Fruit fly (Drosophila melanogaster) whole organism, embryonic: ENCODE results near the gene Hsp67Ba.

ENCODE experiments used
- Adf1 ChIP-seq: fragments of 200-800 bp; sonication (Bioruptor generic); IDR thresholded peaks from 2 replicates; pipeline ENCODE4 v1.3.6; 2022; ENCODE audit warnings: missing biosample characterization, missing genetic modification characterization
- B-H1 ChIP-seq: fragments of 200-800 bp; sonication (Bioruptor generic); IDR thresholded peaks from 3 replicates; pipeline ENCODE4 v1.3.6; 2022; ENCODE audit warnings: missing biosample characterization, missing genetic modification characterization
- Bgb ChIP-seq: fragments of 200-800 bp; sonication (Bioruptor generic); IDR thresholded peaks from 2 replicates; pipeline ENCODE4 v1.3.6; 2022; ENCODE audit warnings: missing biosample characterization, missing genetic modification characterization; ENCODE audit not compliant: partially characterized antibody
- CG10654 ChIP-seq: fragments of 200-800 bp; sonication (Bioruptor generic); optimal IDR thresholded peaks from 2 replicates; lab custom pipeline; 2016; ENCODE audit warnings: missing biosample characterization, missing genetic modification characterization
- CG12219 ChIP-seq: fragments of 200-800 bp; sonication (Bioruptor generic); optimal IDR thresholded peaks from 3 replicates; lab custom pipeline; 2018; ENCODE audit warnings: missing biosample characterization, mild to moderate bottlenecking, missing genetic modification characterization
- CG12391 ChIP-seq: fragments of 200-800 bp; sonication (Bioruptor generic); optimal IDR thresholded peaks from 3 replicates; lab custom pipeline; 2018; ENCODE audit warnings: missing biosample characterization, mild to moderate bottlenecking, missing genetic modification characterization, moderate library complexity
- CG13296 ChIP-seq: fragments of 200-800 bp; sonication (Bioruptor generic); optimal IDR thresholded peaks from 3 replicates; lab custom pipeline; 2018; ENCODE audit warnings: missing biosample characterization, mild to moderate bottlenecking, missing genetic modification characterization
- CG14667 ChIP-seq: fragments of 200-800 bp; sonication (Bioruptor generic); IDR thresholded peaks from 2 replicates; pipeline ENCODE4 v1.3.6; 2022; ENCODE audit warnings: missing biosample characterization, missing genetic modification characterization
- CG15601 ChIP-seq: fragments of 200-800 bp; sonication (Bioruptor generic); optimal IDR thresholded peaks from 3 replicates; lab custom pipeline; 2019; ENCODE audit warnings: missing biosample characterization, mild to moderate bottlenecking, missing genetic modification characterization, moderate library complexity
- CG2120 ChIP-seq: fragments of 200-800 bp; sonication (Bioruptor generic); optimal IDR thresholded peaks from 3 replicates; lab custom pipeline; 2016; ENCODE audit warnings: missing biosample characterization, missing genetic modification characterization
- CG3407 ChIP-seq: fragments of 200-800 bp; sonication (Bioruptor generic); optimal IDR thresholded peaks from 2 replicates; lab custom pipeline; 2018; ENCODE audit warnings: missing biosample characterization, mild to moderate bottlenecking, missing genetic modification characterization
- CG34376 ChIP-seq: fragments of 200-800 bp; sonication (Bioruptor generic); optimal IDR thresholded peaks from 2 replicates; lab custom pipeline; 2018; ENCODE audit warnings: missing biosample characterization, mild to moderate bottlenecking, missing genetic modification characterization
- CG3838 ChIP-seq: fragments of 200-800 bp; sonication (Bioruptor generic); optimal IDR thresholded peaks from 3 replicates; lab custom pipeline; 2016; ENCODE audit warnings: missing biosample characterization, missing genetic modification characterization
- CG42726 ChIP-seq: fragments of 200-800 bp; sonication (Bioruptor generic); IDR thresholded peaks from 2 replicates; pipeline ENCODE4 v1.3.6; 2022; ENCODE audit warnings: missing biosample characterization, missing genetic modification characterization; ENCODE audit not compliant: partially characterized antibody
- CG5953 ChIP-seq: fragments of 200-800 bp; sonication (Bioruptor generic); IDR thresholded peaks from 2 replicates; pipeline ENCODE4 v1.3.6; 2022; ENCODE audit warnings: missing biosample characterization, missing genetic modification characterization
- CG6854 ChIP-seq: fragments of 200-800 bp; sonication (Bioruptor generic); optimal IDR thresholded peaks from 3 replicates; lab custom pipeline; 2017; ENCODE audit warnings: missing biosample characterization, mild to moderate bottlenecking, missing genetic modification characterization
- CG8388 ChIP-seq: fragments of 200-800 bp; sonication (Bioruptor generic); optimal IDR thresholded peaks from 2 replicates; lab custom pipeline; 2019; ENCODE audit warnings: missing biosample characterization, mild to moderate bottlenecking, missing genetic modification characterization, moderate library complexity
- CkIIα-i1 ChIP-seq: fragments of 200-800 bp; sonication (Bioruptor generic); IDR thresholded peaks from 2 replicates; pipeline ENCODE4 v1.3.6; 2022; ENCODE audit warnings: missing biosample characterization, missing genetic modification characterization
- Elba2 ChIP-seq: fragments of 200-800 bp; sonication (Bioruptor generic); optimal IDR thresholded peaks from 3 replicates; lab custom pipeline; 2016; ENCODE audit warnings: missing biosample characterization, missing genetic modification characterization
- GATAe ChIP-seq: fragments of 200-800 bp; sonication (Bioruptor generic); conservative IDR thresholded peaks from 2 replicates; pipeline ENCODE4 v1.3.6; 2022; ENCODE audit warnings: missing biosample characterization, missing genetic modification characterization
- HLHmδ ChIP-seq: fragments of 200-800 bp; sonication (Bioruptor generic); optimal IDR thresholded peaks from 2 replicates; lab custom pipeline; 2018; ENCODE audit warnings: missing biosample characterization, mild to moderate bottlenecking, missing genetic modification characterization, moderate library complexity
- Opbp ChIP-seq: fragments of 200-800 bp; sonication (Bioruptor generic); IDR thresholded peaks from 3 replicates; pipeline ENCODE4 v1.3.6; 2022; ENCODE audit warnings: missing biosample characterization, missing genetic modification characterization; ENCODE audit not compliant: partially characterized antibody
- Sin3A ChIP-seq: fragments of >200 bp; optimal IDR thresholded peaks from 2 replicates; lab custom pipeline; 2018
- Sox100B ChIP-seq: fragments of 200-800 bp; sonication (Bioruptor generic); optimal IDR thresholded peaks from 3 replicates; lab custom pipeline; 2018; ENCODE audit warnings: missing biosample characterization, mild to moderate bottlenecking, missing genetic modification characterization
- Sry-δ ChIP-seq: fragments of 200-800 bp; sonication (Bioruptor generic); optimal IDR thresholded peaks from 2 replicates; lab custom pipeline; 2016; ENCODE audit warnings: missing biosample characterization, missing genetic modification characterization
- Trl ChIP-seq, 3 experiments: fragments of >200 bp in 2 of 3; fragments of 200-800 bp in 1 of 3; sonication (Bioruptor generic) in 1 of 3; optimal IDR thresholded peaks; 2 replicates in 1 of 3; 3 replicates in 2 of 3; lab custom pipeline; 2016 to 2017; ENCODE audit warnings: missing biosample characterization in 1 of 3, missing genetic modification characterization in 1 of 3
- Xrp1 ChIP-seq: fragments of 200-800 bp; sonication (Bioruptor generic); IDR thresholded peaks from 2 replicates; pipeline ENCODE4 v1.3.6; 2022; ENCODE audit warnings: missing biosample characterization, missing genetic modification characterization
- al ChIP-seq: fragments of 200-800 bp; sonication (Bioruptor generic); IDR thresholded peaks from 2 replicates; pipeline ENCODE4 v1.3.6; 2022; ENCODE audit warnings: missing biosample characterization, missing genetic modification characterization
- aop ChIP-seq: fragments of 200-800 bp; sonication (Bioruptor generic); IDR thresholded peaks from 2 replicates; pipeline ENCODE4 v1.3.6; 2022; ENCODE audit warnings: missing biosample characterization, missing genetic modification characterization
- ato ChIP-seq: fragments of 200-800 bp; sonication (Bioruptor generic); IDR thresholded peaks from 2 replicates; pipeline ENCODE4 v1.3.6; 2022; ENCODE audit warnings: missing biosample characterization, missing genetic modification characterization; ENCODE audit not compliant: partially characterized antibody
- cwo ChIP-seq: fragments of 200-800 bp; sonication (Bioruptor generic); optimal IDR thresholded peaks from 3 replicates; lab custom pipeline; 2017; ENCODE audit warnings: missing biosample characterization, missing genetic modification characterization, mild to moderate bottlenecking, moderate library complexity, missing genetic modification reagents
- disco-r ChIP-seq: fragments of 200-800 bp; sonication (Bioruptor generic); optimal IDR thresholded peaks from 2 replicates; lab custom pipeline; 2016; ENCODE audit warnings: missing biosample characterization, missing genetic modification characterization
- dpn ChIP-seq, 2 experiments: fragments of 200-800 bp; sonication (Bioruptor generic); optimal IDR thresholded peaks; 3 replicates each; lab custom pipeline; 2016; ENCODE audit warnings: missing biosample characterization in 2 of 2, missing genetic modification characterization in 2 of 2
- en ChIP-seq: fragments of 200-800 bp; sonication (Bioruptor generic); optimal IDR thresholded peaks from 2 replicates; lab custom pipeline; 2016; ENCODE audit warnings: missing biosample characterization, missing genetic modification characterization
- gem ChIP-seq: fragments of 200-800 bp; sonication (Bioruptor generic); optimal IDR thresholded peaks from 2 replicates; lab custom pipeline; 2019; ENCODE audit warnings: missing biosample characterization, mild to moderate bottlenecking, missing genetic modification characterization, moderate library complexity
- gfzf ChIP-seq: fragments of 200-800 bp; sonication (Bioruptor generic); optimal IDR thresholded peaks from 2 replicates; lab custom pipeline; 2016; ENCODE audit warnings: missing biosample characterization, mild to moderate bottlenecking, missing genetic modification characterization, moderate library complexity
- gro ChIP-seq: fragments of 200-800 bp; sonication (Bioruptor generic); optimal IDR thresholded peaks from 2 replicates; lab custom pipeline; 2016; ENCODE audit warnings: missing biosample characterization, missing genetic modification characterization
- ind ChIP-seq: fragments of 200-800 bp; sonication (Bioruptor generic); optimal IDR thresholded peaks from 3 replicates; lab custom pipeline; 2016; ENCODE audit warnings: missing biosample characterization, missing genetic modification characterization
- klu ChIP-seq: fragments of 200-800 bp; sonication (Bioruptor generic); IDR thresholded peaks from 2 replicates; pipeline ENCODE4 v1.3.6; 2022; ENCODE audit warnings: missing biosample characterization, missing genetic modification characterization
- lilli ChIP-seq: fragments of 200-800 bp; sonication (Bioruptor generic); optimal IDR thresholded peaks from 3 replicates; lab custom pipeline; 2016; ENCODE audit warnings: missing biosample characterization, missing genetic modification characterization
- mirr ChIP-seq: fragments of 200-800 bp; sonication (Bioruptor generic); optimal IDR thresholded peaks from 3 replicates; lab custom pipeline; 2018; ENCODE audit warnings: missing biosample characterization, mild to moderate bottlenecking, missing genetic modification characterization
- run ChIP-seq: fragments of 200-800 bp; sonication (Bioruptor generic); optimal IDR thresholded peaks from 3 replicates; lab custom pipeline; 2018; ENCODE audit warnings: missing biosample characterization, mild to moderate bottlenecking, missing genetic modification characterization
- schlank ChIP-seq: fragments of 200-800 bp; sonication (Bioruptor generic); optimal IDR thresholded peaks from 2 replicates; lab custom pipeline; 2018; ENCODE audit warnings: missing biosample characterization, mild to moderate bottlenecking, missing genetic modification characterization
- scrt ChIP-seq: fragments of 200-800 bp; sonication (Bioruptor generic); optimal IDR thresholded peaks from 2 replicates; lab custom pipeline; 2018; ENCODE audit warnings: missing biosample characterization, mild to moderate bottlenecking, missing genetic modification characterization, moderate library complexity
- sob ChIP-seq: fragments of 200-800 bp; sonication (Bioruptor generic); IDR thresholded peaks from 2 replicates; pipeline ENCODE4 v1.3.6; 2022; ENCODE audit warnings: missing biosample characterization, missing genetic modification characterization
- sqz ChIP-seq: fragments of 200-800 bp; sonication (Bioruptor generic); optimal IDR thresholded peaks from 3 replicates; lab custom pipeline; 2018; ENCODE audit warnings: missing biosample characterization, mild to moderate bottlenecking, missing genetic modification characterization
- tap ChIP-seq: fragments of 200-800 bp; optimal IDR thresholded peaks from 3 replicates; lab custom pipeline; 2019; ENCODE audit warnings: missing biosample characterization, mild to moderate bottlenecking, missing genetic modification characterization, moderate library complexity
- unc-4 ChIP-seq: fragments of 200-800 bp; sonication (Bioruptor generic); IDR thresholded peaks from 2 replicates; pipeline ENCODE4 v1.3.6; 2022; ENCODE audit warnings: missing biosample characterization, missing genetic modification characterization; ENCODE audit not compliant: partially characterized antibody
- vfl ChIP-seq: fragments of 200-800 bp; sonication (Bioruptor generic); optimal IDR thresholded peaks from 2 replicates; lab custom pipeline; 2016; ENCODE audit warnings: missing biosample characterization, missing genetic modification characterization
- z ChIP-seq: fragments of 200-800 bp; sonication (Bioruptor generic); IDR thresholded peaks from 3 replicates; pipeline ENCODE4 v1.3.6; 2022; ENCODE audit warnings: missing biosample characterization, missing genetic modification characterization
- zen ChIP-seq: fragments of 200-800 bp; sonication (Bioruptor generic); optimal IDR thresholded peaks from 3 replicates; lab custom pipeline; 2018; ENCODE audit warnings: missing biosample characterization, mild to moderate bottlenecking, missing genetic modification characterization, moderate library complexity

The Hsp67Ba gene

dm6 chr3L:9424528-9424911 is 45.2 kb upstream of the Hsp67Ba start (continued):
- TF ChIP-seq HLHmδ (GFP tag; lab: Kevin White, UChicago) = no peak
- no peak for TF ChIP-seq lilli (GFP tag; lab: Kevin White, UChicago)
- TF ChIP-seq CG12219 (GFP tag; lab: Kevin White, UChicago) = no peak
- no peak; the same call in 2 of the 3 replicates for TF ChIP-seq B-H1 (GFP tag; lab: Robert Waterston, UW)
- no peak for TF ChIP-seq CG34376 (GFP tag; lab: Kevin White, UChicago)
- TF ChIP-seq gfzf (GFP tag; lab: Kevin White, UChicago) = no peak
- no peak for TF ChIP-seq Sin3A (lab: Kevin White, UChicago)
- no peak for TF ChIP-seq CG42726 (GFP tag; lab: Robert Waterston, UW)
- TF ChIP-seq gro = no peak
- no peak for TF ChIP-seq Opbp
- TF ChIP-seq CG2120 (GFP tag; lab: Kevin White, UChicago) = peak; percentile 46
- TF ChIP-seq dpn (GFP tag; optimal IDR thresholded peaks at IDR 0.05; lab: Kevin White, UChicago) = no peak
- no peak for TF ChIP-seq sqz
- no peak for TF ChIP-seq ato (GFP tag; lab: Robert Waterston, UW)
- TF ChIP-seq Xrp1 (GFP tag; lab: Robert Waterston, UW) = 0 out of 2 replicates have a peak, but pooled peaks have one; percentile 21
- TF ChIP-seq CG15601 (tag; lab: Kevin White, UChicago) = peak; percentile 39
- no peak for TF ChIP-seq Bgb (GFP tag; lab: Robert Waterston, UW)
- TF ChIP-seq CkIIα-i1 (GFP tag; lab: Robert Waterston, UW) = no peak
- TF ChIP-seq gem = peak; percentile 65
- peak; percentile 24 for TF ChIP-seq ind (GFP tag; lab: Kevin White, UChicago)
- no peak for TF ChIP-seq disco-r
- no peak for TF ChIP-seq sob
- TF ChIP-seq tap (tag; lab: Kevin White, UChicago) = peak; percentile 61
- TF ChIP-seq al (GFP tag; lab: Robert Waterston, UW) = no peak
- peak; percentile 18 for TF ChIP-seq CG6854 (GFP tag; lab: Kevin White, UChicago)
- TF ChIP-seq Elba2 (GFP tag; lab: Kevin White, UChicago) = no peak
- TF ChIP-seq cwo (GFP tag; lab: Kevin White, UChicago) = peak; percentile 15
- peak; percentile 42 for TF ChIP-seq CG13296 (GFP tag; lab: Kevin White, UChicago)
- TF ChIP-seq aop (GFP tag; lab: Robert Waterston, UW) = no peak
- no peak for TF ChIP-seq unc-4 (GFP tag; lab: Robert Waterston, UW)
- TF ChIP-seq zen (tag; lab: Kevin White, UChicago) = no peak
- TF ChIP-seq Sox100B (GFP tag; lab: Kevin White, UChicago) = peak; percentile 21
- no peak for TF ChIP-seq Adf1
- TF ChIP-seq run = no peak
- TF ChIP-seq CG3838 = no peak
- TF ChIP-seq CG8388 (GFP tag; lab: Kevin White, UChicago) = peak; percentile 52
- no peak for TF ChIP-seq CG10654 (GFP tag; lab: Kevin White, UChicago)
- no peak for TF ChIP-seq vfl
- no peak for TF ChIP-seq Sry-δ (GFP tag; lab: Kevin White, UChicago)
- no peak for TF ChIP-seq CG5953 (GFP tag; lab: Robert Waterston, UW)
- peak; percentile 23 for TF ChIP-seq scrt (GFP tag; lab: Kevin White, UChicago)
- no peak for TF ChIP-seq z (GFP tag; lab: Robert Waterston, UW)
- no peak for TF ChIP-seq Trl (optimal IDR thresholded peaks at IDR 0.05; lab: Kevin White, UChicago)
- no peak for TF ChIP-seq Trl (GFP tag; optimal IDR thresholded peaks at IDR 0.05; lab: Kevin White, UChicago)
- no peak for TF ChIP-seq schlank (tag; lab: Kevin White, UChicago)
- TF ChIP-seq klu (GFP tag; lab: Robert Waterston, UW) = no peak
- TF ChIP-seq CG14667 = no peak
- no peak for TF ChIP-seq mirr (GFP tag; lab: Kevin White, UChicago)
- TF ChIP-seq GATAe (GFP tag; lab: Robert Waterston, UW) = no peak
- no peak for TF ChIP-seq en (GFP tag; lab: Kevin White, UChicago)
- no peak for TF ChIP-seq CG3407 (GFP tag; lab: Kevin White, UChicago)
- peak; percentile 56 for TF ChIP-seq CG12391 (tag; lab: Kevin White, UChicago)
